Fruit fly (Drosophila melanogaster): ENCODE data around the gene Fhos.

Gene Fhos

dm6 chr3L:8763794-8764193 lies 10.4 kb downstream of the Fhos start:
- TF ChIP-seq ey (GFP tag; optimal IDR thresholded peaks at IDR 0.05) (peak; percentile 29), fru (GFP tag; optimal IDR thresholded peaks at IDR 0.05) (no peak), pan (optimal IDR thresholded peaks at IDR 0.05) (peak; percentile 42), HLH106 (tag; optimal IDR thresholded peaks at IDR 0.05) (peak; percentile 17)

dm6 chr3L:8765493-8765892 lies 12.1 kb downstream of the Fhos start:
- TF ChIP-seq Mio (GFP tag; optimal IDR thresholded peaks at IDR 0.05): no peak
- no peak for TF ChIP-seq dl (GFP tag; optimal IDR thresholded peaks at IDR 0.05; ENCODE audit: insufficient read depth in 1 of 2, partially characterized antibody in 2 of 2)
- no peak for TF ChIP-seq Hr78 (GFP tag; optimal IDR thresholded peaks at IDR 0.05)
- no peak for TF ChIP-seq Hnf4 (GFP tag; optimal IDR thresholded peaks at IDR 0.05)
- TF ChIP-seq sv (GFP tag; optimal IDR thresholded peaks at IDR 0.05): no peak
- TF ChIP-seq Sp1 (GFP tag; optimal IDR thresholded peaks at IDR 0.05): no peak
- TF ChIP-seq HLH106 (tag; optimal IDR thresholded peaks at IDR 0.05): no peak
- no peak for TF ChIP-seq tai (GFP tag; optimal IDR thresholded peaks at IDR 0.05)
- TF ChIP-seq br (GFP tag; optimal IDR thresholded peaks at IDR 0.05): no peak
- TF ChIP-seq lola (GFP tag; optimal IDR thresholded peaks at IDR 0.05): no peak
- no peak for TF ChIP-seq sage (GFP tag; optimal IDR thresholded peaks at IDR 0.05)
- TF ChIP-seq h (GFP tag; optimal IDR thresholded peaks at IDR 0.05): no peak

DNA sequence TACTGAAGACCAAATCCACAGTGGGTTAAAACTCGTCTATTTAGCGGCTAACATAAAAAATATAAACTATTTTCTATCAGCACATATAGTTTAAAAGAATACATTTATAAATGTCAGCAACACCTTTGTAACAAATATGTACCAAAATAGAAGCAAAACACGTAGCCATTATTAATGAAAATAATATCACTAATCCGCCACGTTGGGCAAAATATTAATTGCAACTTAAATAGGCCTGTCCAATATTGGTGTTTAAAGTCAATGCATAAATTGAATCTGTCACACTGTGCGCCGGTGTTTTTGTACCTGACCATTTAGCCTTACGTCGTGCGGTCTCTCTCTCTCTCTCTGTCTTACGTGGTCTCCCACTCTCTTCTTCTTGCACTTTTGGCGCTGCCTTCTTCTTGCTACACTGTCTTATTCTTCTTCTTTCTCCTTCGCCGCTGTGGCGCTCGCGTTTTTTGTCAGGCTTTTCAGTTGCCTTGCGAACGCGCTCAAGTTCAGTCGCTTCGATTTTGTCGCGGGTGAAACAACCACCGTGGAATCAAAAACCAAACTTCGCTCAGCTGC lies 12.6 kb downstream of the Fhos start:
- TF ChIP-seq GATAd (GFP tag; optimal IDR thresholded peaks at IDR 0.05): peak; percentile 68
- TF ChIP-seq sv (GFP tag; optimal IDR thresholded peaks at IDR 0.05): peak; percentile 99
- no peak for TF ChIP-seq Dfd (GFP tag; optimal IDR thresholded peaks at IDR 0.05)
- TF ChIP-seq lola (GFP tag; optimal IDR thresholded peaks at IDR 0.05): no peak
- peak; percentile 94 for TF ChIP-seq brk (GFP tag; optimal IDR thresholded peaks at IDR 0.05)
- no peak for TF ChIP-seq jim (GFP tag; optimal IDR thresholded peaks at IDR 0.05)
- peak; percentile 70 for TF ChIP-seq CrebA (GFP tag; optimal IDR thresholded peaks at IDR 0.05; ENCODE audit: borderline replicate concordance)
- peak; percentile 97 for TF ChIP-seq woc (GFP tag; optimal IDR thresholded peaks at IDR 0.05)
- TF ChIP-seq pan (optimal IDR thresholded peaks at IDR 0.05): no peak
- peak; percentile 86 to 97 for TF ChIP-seq foxo (GFP tag; optimal IDR thresholded peaks at IDR 0.05)
- peak; percentile 86 for TF ChIP-seq Rel (GFP tag; optimal IDR thresholded peaks at IDR 0.05)
- TF ChIP-seq Rel (tag; optimal IDR thresholded peaks at IDR 0.05): peak; percentile 78
- peak; percentile 98 for TF ChIP-seq HLH106 (tag; optimal IDR thresholded peaks at IDR 0.05)
- TF ChIP-seq dl (GFP tag; optimal IDR thresholded peaks at IDR 0.05; ENCODE audit: insufficient read depth in 1 of 2, partially characterized antibody in 2 of 2): peak; percentile 9 to 73
- TF ChIP-seq Jra (GFP tag; optimal IDR thresholded peaks at IDR 0.05): peak; percentile 89
- peak; percentile 98 for TF ChIP-seq fru (GFP tag; optimal IDR thresholded peaks at IDR 0.05)
- no peak for TF ChIP-seq Hr78 (GFP tag; optimal IDR thresholded peaks at IDR 0.05)
- TF ChIP-seq br (GFP tag; optimal IDR thresholded peaks at IDR 0.05): peak; percentile 97
- TF ChIP-seq ey (GFP tag; optimal IDR thresholded peaks at IDR 0.05): peak; percentile 98
- peak; percentile 98 for TF ChIP-seq dmrt93B (GFP tag; optimal IDR thresholded peaks at IDR 0.05)
- TF ChIP-seq h (GFP tag; optimal IDR thresholded peaks at IDR 0.05): peak; percentile 98
- TF ChIP-seq sage (GFP tag; optimal IDR thresholded peaks at IDR 0.05): peak; percentile 93
- peak; percentile 98 for TF ChIP-seq Sp1 (GFP tag; optimal IDR thresholded peaks at IDR 0.05)
- TF ChIP-seq CG9705 (GFP tag; optimal IDR thresholded peaks at IDR 0.05): peak; percentile 98
- peak; percentile 76 for TF ChIP-seq Hr83 (GFP tag; optimal IDR thresholded peaks at IDR 0.05; ENCODE audit: poor library complexity, severe bottlenecking)
- TF ChIP-seq rgr (GFP tag; optimal IDR thresholded peaks at IDR 0.05): peak; percentile 97
- peak; percentile 96 for TF ChIP-seq psq (GFP tag; optimal IDR thresholded peaks at IDR 0.05)
- TF ChIP-seq OdsH (GFP tag; optimal IDR thresholded peaks at IDR 0.05): peak; percentile 98
- peak; percentile 82 for TF ChIP-seq dsf (GFP tag; optimal IDR thresholded peaks at IDR 0.05; ENCODE audit: borderline replicate concordance)
- peak; percentile 87 for TF ChIP-seq Vsx2 (GFP tag; optimal IDR thresholded peaks at IDR 0.05; ENCODE audit: partially characterized antibody)
- TF ChIP-seq CG32264 (GFP tag; optimal IDR thresholded peaks at IDR 0.05): peak; percentile 87
- no peak for TF ChIP-seq Abd-B (GFP tag; optimal IDR thresholded peaks at IDR 0.05)
- no peak for TF ChIP-seq usp (GFP tag; optimal IDR thresholded peaks at IDR 0.05)
- TF ChIP-seq Myc (optimal IDR thresholded peaks at IDR 0.05): no peak
- peak; percentile 84 for TF ChIP-seq Mio (GFP tag; optimal IDR thresholded peaks at IDR 0.05)
- TF ChIP-seq Hnf4 (GFP tag; optimal IDR thresholded peaks at IDR 0.05): peak; percentile 93
- peak; percentile 94 for TF ChIP-seq tai (GFP tag; optimal IDR thresholded peaks at IDR 0.05)
- peak; percentile 41 for TF ChIP-seq Dif (GFP tag; optimal IDR thresholded peaks at IDR 0.05; ENCODE audit: partially characterized antibody)
- no peak for TF ChIP-seq N (GFP tag; optimal IDR thresholded peaks at IDR 0.05)

All from whole organism, wandering third instar larva.